Fruit fly (Drosophila melanogaster) whole organism, embryonic: ENCODE results near the gene CG11309.

Experiments
- Ada2b ChIP-seq: fragments of 200-800 bp; sonication (Bioruptor generic); IDR thresholded peaks from 2 replicates; pipeline ENCODE4 v1.3.6; 2022; ENCODE audit warnings: missing biosample characterization, missing genetic modification characterization
- C15 ChIP-seq: fragments of 200-800 bp; sonication (Bioruptor generic); IDR thresholded peaks from 3 replicates; pipeline ENCODE4 v1.3.6; 2022; ENCODE audit warnings: missing biosample characterization, missing genetic modification characterization
- CG10209 ChIP-seq: fragments of 200-800 bp; sonication (Bioruptor generic); optimal IDR thresholded peaks from 3 replicates; lab custom pipeline; 2017; ENCODE audit warnings: missing biosample characterization, mild to moderate bottlenecking, missing genetic modification characterization, missing genetic modification reagents
- CG10565 ChIP-seq: fragments of 200-800 bp; sonication (Bioruptor generic); optimal IDR thresholded peaks from 3 replicates; lab custom pipeline; 2016; ENCODE audit warnings: missing biosample characterization, mild to moderate bottlenecking, missing genetic modification characterization
- CG11696 ChIP-seq: fragments of 200-800 bp; sonication (Bioruptor generic); IDR thresholded peaks from 2 replicates; pipeline ENCODE4 v1.3.6; 2022; ENCODE audit warnings: missing biosample characterization, missing genetic modification characterization
- CG12236 ChIP-seq: fragments of 200-800 bp; sonication (Bioruptor generic); optimal IDR thresholded peaks from 2 replicates; lab custom pipeline; 2016; ENCODE audit warnings: missing biosample characterization, missing genetic modification characterization
- CG13123 ChIP-seq: fragments of 200-800 bp; sonication (Bioruptor generic); optimal IDR thresholded peaks from 2 replicates; lab custom pipeline; 2016; ENCODE audit warnings: missing biosample characterization, missing genetic modification characterization
- CG13296 ChIP-seq: fragments of 200-800 bp; sonication (Bioruptor generic); optimal IDR thresholded peaks from 3 replicates; lab custom pipeline; 2018; ENCODE audit warnings: missing biosample characterization, mild to moderate bottlenecking, missing genetic modification characterization
- CG13424 ChIP-seq: fragments of 200-800 bp; sonication (Bioruptor generic); optimal IDR thresholded peaks from 2 replicates; lab custom pipeline; 2019; ENCODE audit warnings: missing biosample characterization, mild to moderate bottlenecking, missing genetic modification characterization, moderate library complexity
- CG13624 ChIP-seq: fragments of 200-800 bp; sonication (Bioruptor generic); optimal IDR thresholded peaks from 2 replicates; lab custom pipeline; 2016; ENCODE audit warnings: missing biosample characterization, missing genetic modification characterization
- CG13894 ChIP-seq: fragments of 200-800 bp; sonication (Bioruptor generic); optimal IDR thresholded peaks from 3 replicates; lab custom pipeline; 2018; ENCODE audit warnings: missing biosample characterization, mild to moderate bottlenecking, missing genetic modification characterization, moderate library complexity
- CG17328 ChIP-seq: fragments of 200-800 bp; sonication (Bioruptor generic); IDR thresholded peaks from 2 replicates; pipeline ENCODE4 v1.3.6; 2022; ENCODE audit warnings: missing biosample characterization, missing genetic modification characterization
- CG2202 ChIP-seq: fragments of 200-800 bp; sonication (Bioruptor generic); optimal IDR thresholded peaks from 2 replicates; lab custom pipeline; 2018; ENCODE audit warnings: missing biosample characterization, mild to moderate bottlenecking, missing genetic modification characterization
- CG34224 ChIP-seq: fragments of 200-800 bp; sonication (Bioruptor generic); IDR thresholded peaks from 3 replicates; pipeline ENCODE4 v1.3.6; 2022; ENCODE audit warnings: missing biosample characterization, missing genetic modification characterization; ENCODE audit not compliant: partially characterized antibody
- CG34376 ChIP-seq: fragments of 200-800 bp; sonication (Bioruptor generic); optimal IDR thresholded peaks from 2 replicates; lab custom pipeline; 2018; ENCODE audit warnings: missing biosample characterization, mild to moderate bottlenecking, missing genetic modification characterization
- CG4404 ChIP-seq: fragments of 200-800 bp; sonication (Bioruptor generic); IDR thresholded peaks from 2 replicates; pipeline ENCODE4 v1.3.6; 2022; ENCODE audit warnings: missing biosample characterization, missing genetic modification characterization
- CG7928 ChIP-seq: fragments of 200-800 bp; sonication (Bioruptor generic); optimal IDR thresholded peaks from 2 replicates; lab custom pipeline; 2017; ENCODE audit warnings: missing biosample characterization, mild to moderate bottlenecking, missing genetic modification characterization
- CG7963 ChIP-seq: fragments of 200-800 bp; sonication (Bioruptor generic); IDR thresholded peaks from 3 replicates; pipeline ENCODE4 v1.3.6; 2022; ENCODE audit warnings: missing biosample characterization, missing genetic modification characterization; ENCODE audit not compliant: partially characterized antibody
- CG9817 ChIP-seq: fragments of 200-800 bp; sonication (Bioruptor generic); optimal IDR thresholded peaks from 2 replicates; lab custom pipeline; 2018; ENCODE audit warnings: missing biosample characterization, mild to moderate bottlenecking, missing genetic modification characterization, moderate library complexity
- Dref ChIP-seq: fragments of 200-800 bp; sonication (Bioruptor generic); IDR thresholded peaks from 2 replicates; pipeline ENCODE4 v1.3.6; 2022; ENCODE audit warnings: missing biosample characterization, missing genetic modification characterization
- Drgx ChIP-seq: fragments of 200-800 bp; sonication (Bioruptor generic); IDR thresholded peaks from 2 replicates; pipeline ENCODE4 v1.3.6; 2022; ENCODE audit warnings: missing biosample characterization, missing genetic modification characterization
- Gsc ChIP-seq: fragments of 200-800 bp; sonication (Bioruptor generic); IDR thresholded peaks from 2 replicates; pipeline ENCODE4 v1.3.6; 2022; ENCODE audit warnings: missing biosample characterization, missing genetic modification characterization
- HmgD ChIP-seq: fragments of 200-800 bp; sonication (Bioruptor generic); optimal IDR thresholded peaks from 3 replicates; lab custom pipeline; 2016; ENCODE audit warnings: missing biosample characterization, missing genetic modification characterization
- Kr ChIP-seq: fragments of 200-800 bp; sonication (Bioruptor generic); optimal IDR thresholded peaks from 2 replicates; lab custom pipeline; 2017; ENCODE audit warnings: missing biosample characterization, mild to moderate bottlenecking, missing genetic modification characterization
- Mad ChIP-seq: fragments of 200-800 bp; sonication (Bioruptor generic); optimal IDR thresholded peaks from 2 replicates; lab custom pipeline; 2016; ENCODE audit warnings: missing biosample characterization, missing genetic modification characterization
- Nf-YB ChIP-seq: fragments of 200-800 bp; sonication (Bioruptor generic); optimal IDR thresholded peaks from 3 replicates; lab custom pipeline; 2019; ENCODE audit warnings: missing biosample characterization, mild to moderate bottlenecking, missing genetic modification characterization, moderate library complexity
- Rx ChIP-seq: fragments of 200-800 bp; sonication (Bioruptor generic); IDR thresholded peaks from 2 replicates; pipeline ENCODE4 v1.3.6; 2022; ENCODE audit warnings: missing biosample characterization, missing genetic modification characterization
- Six4 ChIP-seq: fragments of 200-800 bp; sonication (Bioruptor generic); optimal IDR thresholded peaks from 2 replicates; lab custom pipeline; 2016; ENCODE audit warnings: missing biosample characterization, missing genetic modification characterization
- Tbp ChIP-seq: fragments of >200 bp; optimal IDR thresholded peaks from 2 replicates; lab custom pipeline; 2018; ENCODE audit warnings: missing biosample characterization, missing genetic modification characterization
- Usf ChIP-seq: fragments of 200-800 bp; sonication (Bioruptor generic); optimal IDR thresholded peaks from 2 replicates; lab custom pipeline; 2017; ENCODE audit warnings: missing genotype, missing biosample characterization, missing genetic modification characterization
- Xbp1 ChIP-seq: fragments of 200-800 bp; sonication (Bioruptor generic); optimal IDR thresholded peaks from 3 replicates; lab custom pipeline; 2016; ENCODE audit warnings: missing biosample characterization, mild to moderate bottlenecking, missing genetic modification characterization
- bowl ChIP-seq: fragments of 200-800 bp; sonication (Bioruptor generic); IDR thresholded peaks from 2 replicates; pipeline ENCODE4 v1.3.6; 2022; ENCODE audit warnings: missing biosample characterization, missing genetic modification characterization
- cato ChIP-seq: fragments of 200-800 bp; sonication (Bioruptor generic); optimal IDR thresholded peaks from 2 replicates; lab custom pipeline; 2016; ENCODE audit warnings: missing biosample characterization, missing genetic modification characterization, borderline replicate concordance
- caup ChIP-seq: fragments of 200-800 bp; sonication (Bioruptor generic); optimal IDR thresholded peaks from 3 replicates; lab custom pipeline; 2017; ENCODE audit warnings: missing biosample characterization, mild to moderate bottlenecking, missing genetic modification characterization, moderate library complexity; ENCODE audit not compliant: severe bottlenecking
- chinmo ChIP-seq: fragments of 200-800 bp; sonication (Bioruptor generic); IDR thresholded peaks from 4 replicates; pipeline ENCODE4 v1.3.6; 2022; ENCODE audit warnings: missing biosample characterization, missing genetic modification characterization; ENCODE audit not compliant: partially characterized antibody
- crp ChIP-seq, 2 experiments: fragments of 200-800 bp; sonication (Bioruptor generic); optimal IDR thresholded peaks; 2 replicates in 1 of 2; 3 replicates in 1 of 2; lab custom pipeline; 2017; ENCODE audit warnings: missing biosample characterization in 2 of 2, missing genetic modification characterization in 2 of 2, mild to moderate bottlenecking in 1 of 2, moderate library complexity in 1 of 2
- gro ChIP-seq: fragments of 200-800 bp; sonication (Bioruptor generic); optimal IDR thresholded peaks from 2 replicates; lab custom pipeline; 2016; ENCODE audit warnings: missing biosample characterization, missing genetic modification characterization
- h ChIP-seq: fragments of >200 bp; optimal IDR thresholded peaks from 2 replicates; lab custom pipeline; 2017
- insv ChIP-seq, 2 experiments: fragments of 200-800 bp; sonication (Bioruptor generic); optimal IDR thresholded peaks; 3 replicates each; lab custom pipeline; 2016 to 2018; ENCODE audit warnings: missing biosample characterization in 2 of 2, missing genetic modification characterization in 2 of 2
- jigr1 ChIP-seq: fragments of 200-800 bp; sonication (Bioruptor generic); IDR thresholded peaks from 3 replicates; pipeline ENCODE4 v1.3.6; 2022; ENCODE audit warnings: missing biosample characterization, missing genetic modification characterization
- jumu ChIP-seq: fragments of 200-800 bp; sonication (Bioruptor generic); optimal IDR thresholded peaks from 3 replicates; lab custom pipeline; 2016; ENCODE audit warnings: missing biosample characterization, missing genetic modification characterization
- mld ChIP-seq: fragments of 200-800 bp; sonication (Bioruptor generic); IDR thresholded peaks from 3 replicates; pipeline ENCODE4 v1.3.6; 2022; ENCODE audit warnings: missing biosample characterization, missing genetic modification characterization; ENCODE audit not compliant: partially characterized antibody
- odd ChIP-seq: fragments of 200-800 bp; sonication (Bioruptor generic); optimal IDR thresholded peaks from 2 replicates; lab custom pipeline; 2017; ENCODE audit warnings: missing biosample characterization, mild to moderate bottlenecking, missing genetic modification characterization
- row ChIP-seq: fragments of 200-800 bp; sonication (Bioruptor generic); IDR thresholded peaks from 3 replicates; pipeline ENCODE4 v1.3.6; 2022; ENCODE audit warnings: missing biosample characterization, missing genetic modification characterization
- salm ChIP-seq: fragments of 200-800 bp; sonication (Bioruptor generic); optimal IDR thresholded peaks from 2 replicates; lab custom pipeline; 2018; ENCODE audit warnings: missing biosample characterization, mild to moderate bottlenecking, missing genetic modification characterization
- sna ChIP-seq: fragments of 200-800 bp; sonication (Bioruptor generic); IDR thresholded peaks from 2 replicates; pipeline ENCODE4 v1.3.6; 2022; ENCODE audit warnings: missing biosample characterization, missing genetic modification characterization; ENCODE audit not compliant: partially characterized antibody
- sqz ChIP-seq: fragments of 200-800 bp; sonication (Bioruptor generic); optimal IDR thresholded peaks from 3 replicates; lab custom pipeline; 2018; ENCODE audit warnings: missing biosample characterization, mild to moderate bottlenecking, missing genetic modification characterization
- ssp ChIP-seq: fragments of 200-800 bp; sonication (Bioruptor generic); IDR thresholded peaks from 2 replicates; pipeline ENCODE4 v1.3.6; 2022; ENCODE audit warnings: missing biosample characterization, missing genetic modification characterization
- usp ChIP-seq: fragments of >200 bp; optimal IDR thresholded peaks from 2 replicates; lab custom pipeline; 2017; ENCODE audit warnings: missing biosample characterization, missing genetic modification characterization

The CG11309 gene

DNA sequence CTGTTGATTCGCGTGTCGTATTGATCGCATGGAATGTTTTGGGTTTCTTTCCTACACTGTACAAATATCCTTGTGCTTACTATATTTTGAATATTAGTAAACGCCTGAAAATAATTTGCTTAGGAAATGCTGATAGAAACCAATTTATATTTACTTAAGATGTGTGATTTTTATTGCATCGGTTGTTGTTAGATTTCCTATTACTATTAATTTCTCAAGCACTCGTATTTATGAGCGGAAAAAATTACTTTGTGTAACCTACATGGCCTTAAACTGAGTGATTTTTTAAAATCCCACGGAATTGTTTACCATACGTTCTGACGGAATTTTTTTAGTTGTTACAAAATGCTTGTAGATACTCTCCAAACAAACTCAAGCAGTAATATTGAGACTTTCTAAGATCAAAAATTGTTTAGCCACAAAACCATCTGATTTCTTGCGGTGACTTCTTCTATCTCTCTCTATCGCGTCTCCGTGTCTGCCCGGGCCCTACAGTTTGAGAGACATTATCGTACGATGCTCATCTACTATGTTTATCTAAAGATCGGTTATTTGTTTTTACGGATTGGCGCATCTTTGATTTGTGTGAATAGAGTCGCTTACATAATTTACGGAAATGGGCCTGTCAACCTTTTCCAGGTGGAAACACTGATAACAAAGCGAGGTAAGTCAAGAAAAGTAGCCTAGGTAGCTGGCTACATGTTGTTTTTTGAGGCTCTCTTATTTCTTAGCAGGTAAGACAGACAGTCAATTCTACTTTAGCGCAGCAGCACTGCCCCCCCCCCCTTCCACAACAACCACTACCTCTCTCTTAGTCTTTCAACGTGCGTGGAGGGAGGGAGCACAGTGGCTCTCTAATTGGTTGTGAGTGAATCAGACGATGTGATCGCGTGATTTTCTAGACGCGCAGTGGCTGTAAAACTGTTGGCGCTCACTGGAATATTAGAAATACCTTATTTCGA, 27.9 kb downstream of the CG11309 start (continued):
- TF ChIP-seq Dref (GFP tag; lab: Robert Waterston, UW) (no peak), odd (GFP tag; lab: Kevin White, UChicago) (peak; percentile 39), CG34224 (GFP tag; lab: Robert Waterston, UW) (peak; percentile 16; the same call in 1 of the 3 replicates), CG4404 (GFP tag; lab: Robert Waterston, UW) (peak; percentile 50; the same call in 1 of the 2 replicates), crp (GFP tag; optimal IDR thresholded peaks at IDR 0.05; lab: Kevin White, UChicago) (peak in 1 of 2 experiments; percentile 36), usp (GFP tag; lab: Kevin White, UChicago) (no peak), CG13123 (GFP tag; lab: Kevin White, UChicago) (no peak), Kr (GFP tag; lab: Kevin White, UChicago) (no peak), Usf (GFP tag; lab: Kevin White, UChicago) (peak; percentile 19), Rx (GFP tag; lab: Robert Waterston, UW) (no peak), CG17328 (GFP tag; lab: Robert Waterston, UW) (no peak), C15 (GFP tag; lab: Robert Waterston, UW) (no peak), CG13424 (tag; lab: Kevin White, UChicago) (peak; percentile 63), row (GFP tag; lab: Robert Waterston, UW) (peak; percentile 72), Drgx (GFP tag; lab: Robert Waterston, UW) (no peak), CG12236 (GFP tag; lab: Kevin White, UChicago) (peak; percentile 27), caup (GFP tag; lab: Kevin White, UChicago) (no peak), Tbp (GFP tag; lab: Kevin White, UChicago) (no peak), CG7928 (GFP tag; lab: Kevin White, UChicago) (peak; percentile 8), Xbp1 (peak; percentile 68), CG13296 (GFP tag; lab: Kevin White, UChicago) (peak; percentile 24), jigr1 (GFP tag; lab: Robert Waterston, UW) (no peak), insv (GFP tag; optimal IDR thresholded peaks at IDR 0.05; lab: Kevin White, UChicago) (peak; percentile 4 to 31), CG11696 (GFP tag; lab: Robert Waterston, UW) (no peak), sna (no peak), CG13624 (GFP tag; lab: Kevin White, UChicago) (peak; percentile 50), CG13894 (tag; lab: Kevin White, UChicago) (peak; percentile 7), salm (no peak), Six4 (no peak), ssp (GFP tag; lab: Robert Waterston, UW) (no peak), chinmo (GFP tag; lab: Robert Waterston, UW) (0 out of 4 replicates have a peak, but pooled peaks have one; percentile 39), CG2202 (tag; lab: Kevin White, UChicago) (no peak), Ada2b (GFP tag; lab: Robert Waterston, UW) (no peak), Nf-YB (GFP tag; lab: Kevin White, UChicago) (peak; percentile 51), mld (GFP tag; lab: Robert Waterston, UW) (no peak), gro (GFP tag; lab: Kevin White, UChicago) (peak; percentile 39), Gsc (GFP tag; lab: Robert Waterston, UW) (no peak), CG10565 (GFP tag; lab: Kevin White, UChicago) (no peak), cato (GFP tag; lab: Kevin White, UChicago) (peak; percentile 31), jumu (peak; percentile 42), h (lab: Kevin White, UChicago) (no peak), CG7963 (no peak), CG34376 (peak; percentile 17), CG10209 (GFP tag; lab: Kevin White, UChicago) (peak; percentile 60), CG9817 (peak; percentile 30), sqz (GFP tag; lab: Kevin White, UChicago) (peak; percentile 29), HmgD (GFP tag; lab: Kevin White, UChicago) (peak; percentile 10), bowl (GFP tag; lab: Robert Waterston, UW) (no peak), Mad (no peak)
